Worm (Caenorhabditis elegans) whole organism, early embryonic: Measurements from ENCODE around the gene cest-8.

Experiments
- ama-1 ChIP-seq: fragments of 150-350 bp; optimal IDR thresholded peaks from 2 replicates; lab custom pipeline; 2014
- ceh-13 ChIP-seq: fragments of 200-800 bp; sonication (Bioruptor generic); optimal IDR thresholded peaks from 2 replicates; lab custom pipeline; 2018; ENCODE audit warnings: mild to moderate bottlenecking, missing genetic modification characterization, missing compliant biosample characterization
- ets-7 ChIP-seq: sonication (generic microtip); optimal IDR thresholded peaks from 2 replicates; lab custom pipeline; 2016; ENCODE audit warnings: missing genotype, missing genetic modification characterization, missing compliant biosample characterization
- flt-1 ChIP-seq: fragments of 200-800 bp; sonication (Bioruptor generic); IDR thresholded peaks from 2 replicates; pipeline ENCODE4 v1.3.6; 2022; ENCODE audit warnings: missing genetic modification characterization, missing compliant biosample characterization
- hnd-1 ChIP-seq: sonication (generic microtip); optimal IDR thresholded peaks from 2 replicates; lab custom pipeline; 2016; ENCODE audit warnings: missing genetic modification characterization, missing compliant biosample characterization
- pes-1 ChIP-seq: fragments of 200-800 bp; sonication (Bioruptor generic); IDR thresholded peaks from 2 replicates; pipeline ENCODE4 v1.3.6; 2022; ENCODE audit warnings: missing genetic modification reagents, missing genetic modification characterization, missing compliant biosample characterization
- scrt-1 ChIP-seq: fragments of 200-800 bp; sonication (Bioruptor generic); IDR thresholded peaks from 2 replicates; pipeline ENCODE4 v1.3.6; 2022; ENCODE audit warnings: missing genetic modification characterization, missing compliant biosample characterization
- tra-4 ChIP-seq: sonication (generic microtip); optimal IDR thresholded peaks from 2 replicates; lab custom pipeline; 2017; ENCODE audit warnings: missing genetic modification characterization, missing compliant biosample characterization

- TF ChIP-seq scrt-1 = no peak
- no peak for TF ChIP-seq tra-4 (tag; lab: Kevin White, UChicago)
- no peak for TF ChIP-seq ama-1
- no peak for TF ChIP-seq pes-1
- TF ChIP-seq flt-1 (GFP tag; lab: Robert Waterston, UW) = no peak
- TF ChIP-seq ceh-13 (GFP tag; lab: Kevin White, UChicago) = no peak
- no peak for TF ChIP-seq ets-7
- no peak for TF ChIP-seq hnd-1 (tag; lab: Kevin White, UChicago)
Measured at ce11 chrX:12177521-12177920, 41.9 kb upstream of the cest-8 start.
